Worm (Caenorhabditis elegans) whole organism, young adult: ENCODE results near the gene T05H10.4.

Source experiments
- K11D2.4 ChIP-seq: fragments of 200-800 bp; sonication (Bioruptor generic); IDR thresholded peaks from 2 replicates; pipeline ENCODE4 v1.3.6; 2022; ENCODE audit warnings: missing genetic modification reagents, missing genetic modification characterization, missing compliant biosample characterization
- T07F8.4 ChIP-seq: sonication (generic microtip); optimal IDR thresholded peaks from 2 replicates; lab custom pipeline; 2016; ENCODE audit warnings: mild to moderate bottlenecking, missing genetic modification characterization, moderate library complexity, missing compliant biosample characterization
- Y56A3A.18 ChIP-seq: fragments of 200-800 bp; sonication (Bioruptor generic); IDR thresholded peaks from 2 replicates; pipeline ENCODE4 v1.3.6; 2022; ENCODE audit warnings: missing genetic modification reagents, missing genetic modification characterization, missing compliant biosample characterization
- pbrm-1 ChIP-seq: fragments of 200-800 bp; sonication (Bioruptor generic); IDR thresholded peaks from 2 replicates; pipeline ENCODE4 v1.3.6; 2022; ENCODE audit warnings: missing genetic modification reagents, missing genetic modification characterization, missing compliant biosample characterization
- pha-4 ChIP-seq: fragments of 150-350 bp; sonication (generic microtip); optimal IDR thresholded peaks from 2 replicates; lab custom pipeline; 2014; ENCODE audit warnings: missing biosample characterization, missing genetic modification reagents, missing genetic modification characterization

- TF ChIP-seq pha-4 (tag; lab: Kevin White, UChicago) (no peak), K11D2.4 (GFP tag; lab: Robert Waterston, UW) (no peak), Y56A3A.18 (GFP tag; lab: Robert Waterston, UW) (no peak), T07F8.4 (tag; lab: Kevin White, UChicago) (no peak), pbrm-1 (GFP tag; lab: Robert Waterston, UW) (no peak)
Observed at ce11 chrII:8042289-8042688, 10.7 kb upstream of the T05H10.4 start, which contains the start of gene T05H10.1.
